Fruit fly (Drosophila melanogaster) whole organism, embryonic: ENCODE data around the gene COX7AL.

Experiments used
- Ada2b ChIP-seq: fragments of 200-800 bp; sonication (Bioruptor generic); IDR thresholded peaks from 2 replicates; pipeline ENCODE4 v1.3.6; 2022; ENCODE audit warnings: missing biosample characterization, missing genetic modification characterization
- Atf3 ChIP-seq: fragments of 200-800 bp; sonication (Bioruptor generic); optimal IDR thresholded peaks from 3 replicates; lab custom pipeline; 2016; ENCODE audit warnings: missing biosample characterization, missing genetic modification characterization
- B-H1 ChIP-seq: fragments of 200-800 bp; sonication (Bioruptor generic); IDR thresholded peaks from 3 replicates; pipeline ENCODE4 v1.3.6; 2022; ENCODE audit warnings: missing biosample characterization, missing genetic modification characterization
- BEAF-32 ChIP-seq: fragments of 200-800 bp; sonication (Bioruptor generic); optimal IDR thresholded peaks from 3 replicates; lab custom pipeline; 2017; ENCODE audit warnings: missing biosample characterization, missing genetic modification characterization, mild to moderate bottlenecking, moderate library complexity, missing genetic modification reagents
- CG10274 ChIP-seq: fragments of 200-800 bp; sonication (Bioruptor generic); optimal IDR thresholded peaks from 3 replicates; lab custom pipeline; 2017; ENCODE audit warnings: missing biosample characterization, mild to moderate bottlenecking, missing genetic modification characterization
- CG10959 ChIP-seq: fragments of 200-800 bp; sonication (Bioruptor generic); IDR thresholded peaks from 2 replicates; pipeline ENCODE4 v1.3.6; 2022; ENCODE audit warnings: missing biosample characterization, missing genetic modification characterization
- CG11456 ChIP-seq: fragments of 200-800 bp; sonication (Bioruptor generic); IDR thresholded peaks from 3 replicates; pipeline ENCODE4 v1.3.6; 2022; ENCODE audit warnings: missing biosample characterization, missing genetic modification characterization
- CG11560 ChIP-seq: fragments of 200-800 bp; sonication (Bioruptor generic); IDR thresholded peaks from 3 replicates; pipeline ENCODE4 v1.3.6; 2022; ENCODE audit warnings: missing biosample characterization, missing genetic modification characterization
- CG12219 ChIP-seq: fragments of 200-800 bp; sonication (Bioruptor generic); optimal IDR thresholded peaks from 3 replicates; lab custom pipeline; 2018; ENCODE audit warnings: missing biosample characterization, mild to moderate bottlenecking, missing genetic modification characterization
- CG12769 ChIP-seq: fragments of 200-800 bp; sonication (Bioruptor generic); optimal IDR thresholded peaks from 2 replicates; lab custom pipeline; 2019; ENCODE audit warnings: missing biosample characterization, mild to moderate bottlenecking, missing genetic modification characterization, moderate library complexity
- CG15073 ChIP-seq: fragments of 200-800 bp; sonication (Bioruptor generic); optimal IDR thresholded peaks from 2 replicates; lab custom pipeline; 2016; ENCODE audit warnings: missing biosample characterization, missing genetic modification characterization
- CG16779 ChIP-seq: fragments of 200-800 bp; sonication (Bioruptor generic); IDR thresholded peaks from 2 replicates; pipeline ENCODE4 v1.3.6; 2022; ENCODE audit warnings: missing biosample characterization, missing genetic modification characterization
- CG1792 ChIP-seq: fragments of 200-800 bp; sonication (Bioruptor generic); optimal IDR thresholded peaks from 2 replicates; lab custom pipeline; 2016; ENCODE audit warnings: missing biosample characterization, missing genetic modification characterization
- CG18599 ChIP-seq: fragments of 200-800 bp; sonication (Bioruptor generic); optimal IDR thresholded peaks from 3 replicates; lab custom pipeline; 2017; ENCODE audit warnings: missing biosample characterization, missing genetic modification characterization, mild to moderate bottlenecking, moderate library complexity, missing genetic modification reagents
- CG2116 ChIP-seq: fragments of 200-800 bp; sonication (Bioruptor generic); optimal IDR thresholded peaks from 3 replicates; lab custom pipeline; 2018; ENCODE audit warnings: missing biosample characterization, mild to moderate bottlenecking, missing genetic modification characterization
- CG30431 ChIP-seq: fragments of 200-800 bp; sonication (Bioruptor generic); optimal IDR thresholded peaks from 2 replicates; lab custom pipeline; 2017; ENCODE audit warnings: missing biosample characterization, missing genetic modification characterization
- CG7745 ChIP-seq: fragments of 200-800 bp; sonication (Bioruptor generic); optimal IDR thresholded peaks from 2 replicates; lab custom pipeline; 2018; ENCODE audit warnings: missing biosample characterization, mild to moderate bottlenecking, missing genetic modification characterization, moderate library complexity
- CG7928 ChIP-seq: fragments of 200-800 bp; sonication (Bioruptor generic); optimal IDR thresholded peaks from 2 replicates; lab custom pipeline; 2017; ENCODE audit warnings: missing biosample characterization, mild to moderate bottlenecking, missing genetic modification characterization
- CG8924 ChIP-seq: fragments of 200-800 bp; optimal IDR thresholded peaks from 3 replicates; lab custom pipeline; 2019; ENCODE audit warnings: missing biosample characterization, mild to moderate bottlenecking, missing genetic modification characterization, moderate library complexity
- CkIIα-i1 ChIP-seq: fragments of 200-800 bp; sonication (Bioruptor generic); IDR thresholded peaks from 2 replicates; pipeline ENCODE4 v1.3.6; 2022; ENCODE audit warnings: missing biosample characterization, missing genetic modification characterization
- Dad ChIP-seq: fragments of 200-800 bp; sonication (Bioruptor generic); optimal IDR thresholded peaks from 3 replicates; lab custom pipeline; 2016; ENCODE audit warnings: missing biosample characterization, missing genetic modification characterization
- Elba2 ChIP-seq: fragments of 200-800 bp; sonication (Bioruptor generic); optimal IDR thresholded peaks from 3 replicates; lab custom pipeline; 2016; ENCODE audit warnings: missing biosample characterization, missing genetic modification characterization
- Fer3 ChIP-seq: fragments of 200-800 bp; sonication (Bioruptor generic); optimal IDR thresholded peaks from 2 replicates; lab custom pipeline; 2018; ENCODE audit warnings: missing biosample characterization, mild to moderate bottlenecking, missing genetic modification characterization, moderate library complexity
- Max ChIP-seq: fragments of 200-800 bp; sonication (Bioruptor generic); optimal IDR thresholded peaks from 2 replicates; lab custom pipeline; 2016; ENCODE audit warnings: missing biosample characterization, mild to moderate bottlenecking, missing genetic modification characterization
- Opbp ChIP-seq: fragments of 200-800 bp; sonication (Bioruptor generic); IDR thresholded peaks from 3 replicates; pipeline ENCODE4 v1.3.6; 2022; ENCODE audit warnings: missing biosample characterization, missing genetic modification characterization; ENCODE audit not compliant: partially characterized antibody
- Sox102F ChIP-seq: fragments of 200-800 bp; sonication (Bioruptor generic); optimal IDR thresholded peaks from 2 replicates; lab custom pipeline; 2018; ENCODE audit warnings: missing biosample characterization, mild to moderate bottlenecking, missing genetic modification characterization, moderate library complexity
- Trl ChIP-seq, 3 experiments: fragments of >200 bp in 2 of 3; fragments of 200-800 bp in 1 of 3; sonication (Bioruptor generic) in 1 of 3; optimal IDR thresholded peaks; 2 replicates in 1 of 3; 3 replicates in 2 of 3; lab custom pipeline; 2016 to 2017; ENCODE audit warnings: missing biosample characterization in 1 of 3, missing genetic modification characterization in 1 of 3
- YL-1 ChIP-seq: fragments of 200-800 bp; sonication (Bioruptor generic); optimal IDR thresholded peaks from 3 replicates; lab custom pipeline; 2017; ENCODE audit warnings: missing biosample characterization, mild to moderate bottlenecking, missing genetic modification characterization
- ap ChIP-seq: fragments of 200-800 bp; sonication (Bioruptor generic); IDR thresholded peaks from 2 replicates; pipeline ENCODE4 v1.3.6; 2022; ENCODE audit warnings: missing biosample characterization, missing genetic modification characterization
- br ChIP-seq: fragments of >200 bp; optimal IDR thresholded peaks from 2 replicates; lab custom pipeline; 2017
- danr ChIP-seq: fragments of 200-800 bp; sonication (Bioruptor generic); IDR thresholded peaks from 2 replicates; pipeline ENCODE4 v1.3.6; 2022; ENCODE audit warnings: missing biosample characterization, missing genetic modification characterization
- dm ChIP-seq: fragments of 200-800 bp; sonication (Bioruptor generic); optimal IDR thresholded peaks from 3 replicates; lab custom pipeline; 2016; ENCODE audit warnings: missing biosample characterization, missing genetic modification characterization
- ems ChIP-seq: fragments of 200-800 bp; sonication (Bioruptor generic); optimal IDR thresholded peaks from 3 replicates; lab custom pipeline; 2016; ENCODE audit warnings: missing biosample characterization, missing genetic modification characterization
- exex ChIP-seq: fragments of 200-800 bp; sonication (Bioruptor generic); optimal IDR thresholded peaks from 4 replicates; lab custom pipeline; 2018; ENCODE audit warnings: missing biosample characterization, mild to moderate bottlenecking, missing genetic modification characterization, moderate library complexity
- fd102C ChIP-seq: fragments of 200-800 bp; sonication (Bioruptor generic); optimal IDR thresholded peaks from 2 replicates; lab custom pipeline; 2018; ENCODE audit warnings: missing biosample characterization, mild to moderate bottlenecking, missing genetic modification characterization, moderate library complexity
- fd3F ChIP-seq: fragments of 200-800 bp; sonication (Bioruptor generic); optimal IDR thresholded peaks from 2 replicates; lab custom pipeline; 2018; ENCODE audit warnings: missing biosample characterization, mild to moderate bottlenecking, missing genetic modification characterization, moderate library complexity
- gcm2 ChIP-seq: fragments of 200-800 bp; sonication (Bioruptor generic); optimal IDR thresholded peaks from 2 replicates; lab custom pipeline; 2016; ENCODE audit warnings: missing biosample characterization, missing genetic modification characterization
- gem ChIP-seq: fragments of 200-800 bp; sonication (Bioruptor generic); optimal IDR thresholded peaks from 2 replicates; lab custom pipeline; 2019; ENCODE audit warnings: missing biosample characterization, mild to moderate bottlenecking, missing genetic modification characterization, moderate library complexity
- ind ChIP-seq: fragments of 200-800 bp; sonication (Bioruptor generic); optimal IDR thresholded peaks from 3 replicates; lab custom pipeline; 2016; ENCODE audit warnings: missing biosample characterization, missing genetic modification characterization
- mld ChIP-seq: fragments of 200-800 bp; sonication (Bioruptor generic); IDR thresholded peaks from 3 replicates; pipeline ENCODE4 v1.3.6; 2022; ENCODE audit warnings: missing biosample characterization, missing genetic modification characterization; ENCODE audit not compliant: partially characterized antibody
- pho ChIP-seq: fragments of 200-800 bp; sonication (Bioruptor generic); optimal IDR thresholded peaks from 2 replicates; lab custom pipeline; 2016; ENCODE audit warnings: missing biosample characterization, missing genetic modification characterization
- schlank ChIP-seq: fragments of 200-800 bp; sonication (Bioruptor generic); optimal IDR thresholded peaks from 2 replicates; lab custom pipeline; 2018; ENCODE audit warnings: missing biosample characterization, mild to moderate bottlenecking, missing genetic modification characterization
- sd ChIP-seq: fragments of 200-800 bp; sonication (Bioruptor generic); optimal IDR thresholded peaks from 3 replicates; lab custom pipeline; 2018; ENCODE audit warnings: missing biosample characterization, mild to moderate bottlenecking, missing genetic modification characterization, moderate library complexity
- sna ChIP-seq: fragments of 200-800 bp; sonication (Bioruptor generic); IDR thresholded peaks from 2 replicates; pipeline ENCODE4 v1.3.6; 2022; ENCODE audit warnings: missing biosample characterization, missing genetic modification characterization; ENCODE audit not compliant: partially characterized antibody
- tx ChIP-seq: fragments of 200-800 bp; sonication (Bioruptor generic); optimal IDR thresholded peaks from 2 replicates; lab custom pipeline; 2016; ENCODE audit warnings: missing biosample characterization, missing genetic modification characterization
- wor ChIP-seq: fragments of 200-800 bp; sonication (Bioruptor generic); IDR thresholded peaks from 2 replicates; pipeline ENCODE4 v1.3.6; 2022; ENCODE audit warnings: missing biosample characterization, missing genetic modification characterization
- z ChIP-seq: fragments of 200-800 bp; sonication (Bioruptor generic); IDR thresholded peaks from 3 replicates; pipeline ENCODE4 v1.3.6; 2022; ENCODE audit warnings: missing biosample characterization, missing genetic modification characterization

The COX7AL gene

dm6 chr3R:8354458-8354857 lies 11.0 kb downstream of the COX7AL start (continued):
- TF ChIP-seq CG30431 (GFP tag; lab: Kevin White, UChicago) (no peak), CG11456 (0 out of 3 replicates have a peak, but pooled peaks have one; percentile 56), gem (tag; lab: Kevin White, UChicago) (peak; percentile 73), CG7745 (tag; lab: Kevin White, UChicago) (no peak), z (no peak), CG11560 (no peak), Atf3 (no peak), wor (GFP tag; lab: Robert Waterston, UW) (peak; percentile 40; the same call in 1 of the 2 replicates), Sox102F (GFP tag; lab: Kevin White, UChicago) (peak; percentile 78), Max (GFP tag; lab: Kevin White, UChicago) (no peak), pho (GFP tag; lab: Kevin White, UChicago) (no peak), schlank (tag; lab: Kevin White, UChicago) (no peak), danr (GFP tag; lab: Robert Waterston, UW) (0 out of 2 replicates have a peak, but pooled peaks have one; percentile 41), CG15073 (GFP tag; lab: Kevin White, UChicago) (no peak), CG12769 (tag; lab: Kevin White, UChicago) (peak; percentile 51), Fer3 (tag; lab: Kevin White, UChicago) (peak; percentile 66), CG1792 (GFP tag; lab: Kevin White, UChicago) (no peak), CkIIα-i1 (0 out of 2 replicates have a peak, but pooled peaks have one; percentile 50), ind (GFP tag; lab: Kevin White, UChicago) (peak; percentile 40), Ada2b (GFP tag; lab: Robert Waterston, UW) (peak; percentile 73), tx (GFP tag; lab: Kevin White, UChicago) (no peak), CG12219 (GFP tag; lab: Kevin White, UChicago) (peak; percentile 23), gcm2 (GFP tag; lab: Kevin White, UChicago) (no peak), sna (GFP tag; lab: Robert Waterston, UW) (no peak), CG10274 (GFP tag; lab: Kevin White, UChicago) (no peak), Dad (no peak), dm (no peak), BEAF-32 (GFP tag; lab: Kevin White, UChicago) (no peak), br (lab: Kevin White, UChicago) (no peak), fd3F (peak; percentile 28), B-H1 (GFP tag; lab: Robert Waterston, UW) (peak; percentile 31; the same call in 2 of the 3 replicates), YL-1 (GFP tag; lab: Kevin White, UChicago) (peak; percentile 7), CG18599 (peak; percentile 67), fd102C (no peak), Elba2 (GFP tag; lab: Kevin White, UChicago) (no peak), mld (no peak), CG10959 (GFP tag; lab: Robert Waterston, UW) (no peak), Opbp (GFP tag; lab: Robert Waterston, UW) (no peak), ap (GFP tag; lab: Robert Waterston, UW) (peak; percentile 40; the same call in 1 of the 2 replicates), Trl (optimal IDR thresholded peaks at IDR 0.05; lab: Kevin White, UChicago) (no peak), Trl (GFP tag; optimal IDR thresholded peaks at IDR 0.05; lab: Kevin White, UChicago) (no peak), CG16779 (no peak), exex (tag; lab: Kevin White, UChicago) (no peak), sd (tag; lab: Kevin White, UChicago) (peak; percentile 89), CG8924 (tag; lab: Kevin White, UChicago) (peak; percentile 14), CG2116 (GFP tag; lab: Kevin White, UChicago) (no peak), ems (peak; percentile 38), CG7928 (GFP tag; lab: Kevin White, UChicago) (peak; percentile 14)
